Fruit fly (Drosophila melanogaster): ENCODE data around the gene C3G.
A peak's percentile ranks its signal among the peaks of the same experiment; 100 is the strongest.

The C3G gene

DNA sequence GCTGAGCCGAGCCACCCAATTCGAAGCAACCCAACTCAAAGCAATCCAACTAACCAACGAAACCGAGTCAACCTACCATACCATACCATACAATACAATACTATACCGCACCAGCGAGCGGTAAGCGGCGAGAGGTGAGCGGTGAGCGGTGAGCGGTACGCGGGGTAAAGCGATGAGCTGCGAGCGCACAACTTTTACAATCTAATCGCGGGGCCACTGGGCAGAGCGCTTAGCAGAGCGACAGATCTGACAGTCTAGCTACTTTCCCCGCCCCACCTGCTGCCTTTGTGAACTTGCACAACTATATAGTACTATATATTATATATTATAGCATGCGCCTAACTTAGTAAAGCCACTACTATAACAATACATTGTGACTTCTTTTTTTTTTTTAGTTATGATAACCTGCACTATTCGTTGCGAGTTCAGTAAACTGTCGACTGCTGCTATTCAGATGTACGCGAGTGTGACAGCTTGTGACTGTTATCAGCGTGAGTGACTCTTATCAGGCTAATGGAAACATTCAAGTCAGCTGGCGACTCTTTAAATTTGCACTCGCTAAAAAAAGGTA, 2.6 kb downstream of the C3G start (continued):
- TF ChIP-seq ham (GFP tag; IDR thresholded peaks at IDR 0.05), result no peak
- TF ChIP-seq CG6765 (GFP tag; optimal IDR thresholded peaks at IDR 0.05), result no peak
- no peak for TF ChIP-seq stwl (tag; optimal IDR thresholded peaks at IDR 0.05)
- TF ChIP-seq Ada2b (GFP tag; IDR thresholded peaks at IDR 0.05), result peak; percentile 37; the same call in 1 of the 2 replicates
- TF ChIP-seq cas (GFP tag; IDR thresholded peaks at IDR 0.05), result 0 out of 2 replicates have a peak, but pooled peaks have one; percentile 44
- no peak for TF ChIP-seq CG1024 (GFP tag; IDR thresholded peaks at IDR 0.05)
- no peak for TF ChIP-seq knrl (GFP tag; IDR thresholded peaks at IDR 0.05; ENCODE audit: partially characterized antibody)
- TF ChIP-seq trh (GFP tag; optimal IDR thresholded peaks at IDR 0.05), result no peak
- TF ChIP-seq CG15514 (GFP tag; optimal IDR thresholded peaks at IDR 0.05), result no peak
- TF ChIP-seq pfk (GFP tag; optimal IDR thresholded peaks at IDR 0.05), result no peak
- TF ChIP-seq CG7556 (GFP tag; optimal IDR thresholded peaks at IDR 0.05), result peak; percentile 44
- TF ChIP-seq nmo (GFP tag; optimal IDR thresholded peaks at IDR 0.05), result peak; percentile 24
- TF ChIP-seq wdn (GFP tag; IDR thresholded peaks at IDR 0.05), result no peak
- 0 out of 3 replicates have a peak, but pooled peaks have one; percentile 28 for TF ChIP-seq H15 (GFP tag; IDR thresholded peaks at IDR 0.05)
- no peak for TF ChIP-seq Elba2 (GFP tag; optimal IDR thresholded peaks at IDR 0.05)
- TF ChIP-seq CG7928 (GFP tag; optimal IDR thresholded peaks at IDR 0.05), result peak; percentile 23
- no peak for TF ChIP-seq NK7.1 (GFP tag; optimal IDR thresholded peaks at IDR 0.05)
- TF ChIP-seq Lim3 (GFP tag; IDR thresholded peaks at IDR 0.05), result no peak
- TF ChIP-seq CG34376 (GFP tag; optimal IDR thresholded peaks at IDR 0.05), result peak; percentile 78
- no peak; the same call in 1 of the 2 replicates for TF ChIP-seq CG10366 (GFP tag; IDR thresholded peaks at IDR 0.05)
- TF ChIP-seq CG9727 (GFP tag; optimal IDR thresholded peaks at IDR 0.05), result no peak
- TF ChIP-seq gcm (GFP tag; optimal IDR thresholded peaks at IDR 0.05), result peak; percentile 28
- TF ChIP-seq da (GFP tag; optimal IDR thresholded peaks at IDR 0.05), result no peak
- peak; percentile 20 for TF ChIP-seq CG10267 (tag; optimal IDR thresholded peaks at IDR 0.05)
- TF ChIP-seq bbx (GFP tag; IDR thresholded peaks at IDR 0.05; ENCODE audit: partially characterized antibody), result 0 out of 2 replicates have a peak, but pooled peaks have one; percentile 20
- peak; percentile 60; the same call in 1 of the 2 replicates for TF ChIP-seq Atf6 (GFP tag; IDR thresholded peaks at IDR 0.05)
- peak; percentile 40 for TF ChIP-seq scrt (GFP tag; optimal IDR thresholded peaks at IDR 0.05)
- TF ChIP-seq Atf3 (GFP tag; optimal IDR thresholded peaks at IDR 0.05), result no peak
- TF ChIP-seq Lpt (GFP tag; optimal IDR thresholded peaks at IDR 0.05), result no peak
- TF ChIP-seq ci (GFP tag; IDR thresholded peaks at IDR 0.05), result peak; percentile 68; the same call in 2 of the 3 replicates
- TF ChIP-seq CG17186 (GFP tag; optimal IDR thresholded peaks at IDR 0.05), result no peak
- TF ChIP-seq Antp (GFP tag; optimal IDR thresholded peaks at IDR 0.05), result no peak
- TF ChIP-seq fd96Cb (tag; optimal IDR thresholded peaks at IDR 0.05), result peak; percentile 27
- TF ChIP-seq dmrt11E (tag; optimal IDR thresholded peaks at IDR 0.05), result no peak
- no peak for TF ChIP-seq jumu (GFP tag; optimal IDR thresholded peaks at IDR 0.05)
- TF ChIP-seq ab (GFP tag; optimal IDR thresholded peaks at IDR 0.05), result no peak
- no peak for TF ChIP-seq vnd (GFP tag; IDR thresholded peaks at IDR 0.05; ENCODE audit: partially characterized antibody)
- TF ChIP-seq CG30020 (tag; optimal IDR thresholded peaks at IDR 0.05), result no peak
- no peak for TF ChIP-seq CG11456 (GFP tag; IDR thresholded peaks at IDR 0.05)
- TF ChIP-seq PHDP (tag; optimal IDR thresholded peaks at IDR 0.05), result peak; percentile 53
- TF ChIP-seq CG5245 (GFP tag; optimal IDR thresholded peaks at IDR 0.05), result no peak
- peak; percentile 17 for TF ChIP-seq CG13775 (GFP tag; optimal IDR thresholded peaks at IDR 0.05)
- TF ChIP-seq C15 (GFP tag; IDR thresholded peaks at IDR 0.05), result no peak
- no peak for TF ChIP-seq CG7372 (GFP tag; IDR thresholded peaks at IDR 0.05)
- TF ChIP-seq Ptx1 (GFP tag; IDR thresholded peaks at IDR 0.05), result peak; percentile 56; the same call in 1 of the 2 replicates
- no peak for TF ChIP-seq p53 (GFP tag; optimal IDR thresholded peaks at IDR 0.05)
- no peak for TF ChIP-seq Myb (GFP tag; optimal IDR thresholded peaks at IDR 0.05)
- TF ChIP-seq CG17829 (tag; optimal IDR thresholded peaks at IDR 0.05), result no peak
- peak; percentile 4 for TF ChIP-seq corto (GFP tag; optimal IDR thresholded peaks at IDR 0.05)
- peak; percentile 60 for TF ChIP-seq mirr (GFP tag; optimal IDR thresholded peaks at IDR 0.05)
- no peak for TF ChIP-seq salm (tag; optimal IDR thresholded peaks at IDR 0.05)

Measured in whole organism, embryonic.